Worm (Caenorhabditis elegans) whole organism, early embryonic: ENCODE data around the gene C44B11.6.

Experiments
- B0310.2 ChIP-seq: sonication (generic microtip); optimal IDR thresholded peaks from 2 replicates; lab custom pipeline; 2016; ENCODE audit warnings: mild to moderate bottlenecking, missing genetic modification characterization, missing compliant biosample characterization
- F13C5.2 ChIP-seq: sonication (generic microtip); optimal IDR thresholded peaks from 2 replicates; lab custom pipeline; 2017; ENCODE audit warnings: mild to moderate bottlenecking, missing genetic modification characterization, inconsistent platforms, missing compliant biosample characterization
- aly-1 ChIP-seq: sonication (generic microtip); optimal IDR thresholded peaks from 2 replicates; lab custom pipeline; 2016; ENCODE audit warnings: missing genetic modification characterization, missing compliant biosample characterization
- ama-1 ChIP-seq: fragments of 150-350 bp; optimal IDR thresholded peaks from 2 replicates; lab custom pipeline; 2014
- hmbx-1 ChIP-seq: sonication (generic microtip); optimal IDR thresholded peaks from 2 replicates; lab custom pipeline; 2016; ENCODE audit warnings: mild to moderate bottlenecking, missing genetic modification characterization, missing compliant biosample characterization
- hmg-4 ChIP-seq: fragments of 200-800 bp; sonication (Bioruptor generic); optimal IDR thresholded peaks from 2 replicates; lab custom pipeline; 2018; ENCODE audit warnings: mild to moderate bottlenecking, missing genetic modification characterization, missing compliant biosample characterization
- pes-1 ChIP-seq: fragments of 200-800 bp; sonication (Bioruptor generic); IDR thresholded peaks from 2 replicates; pipeline ENCODE4 v1.3.6; 2022; ENCODE audit warnings: missing genetic modification reagents, missing genetic modification characterization, missing compliant biosample characterization
- scrt-1 ChIP-seq: fragments of 200-800 bp; sonication (Bioruptor generic); IDR thresholded peaks from 2 replicates; pipeline ENCODE4 v1.3.6; 2022; ENCODE audit warnings: missing genetic modification characterization, missing compliant biosample characterization
- sea-1 ChIP-seq: fragments of 200-800 bp; sonication (Bioruptor generic); conservative IDR thresholded peaks from 2 replicates; pipeline ENCODE4 v1.3.6; 2022; ENCODE audit warnings: missing genetic modification characterization, missing compliant biosample characterization
- tbx-37 ChIP-seq: fragments of 200-800 bp; sonication (Bioruptor generic); conservative IDR thresholded peaks from 2 replicates; pipeline ENCODE4 v1.3.6; 2022; ENCODE audit warnings: missing genetic modification reagents, missing genetic modification characterization, missing compliant biosample characterization
- tra-4 ChIP-seq: sonication (generic microtip); optimal IDR thresholded peaks from 2 replicates; lab custom pipeline; 2017; ENCODE audit warnings: missing genetic modification characterization, missing compliant biosample characterization

- no peak for TF ChIP-seq hmg-4
- TF ChIP-seq ama-1 (lab: Kevin White, UChicago): no peak
- TF ChIP-seq tra-4 (tag; lab: Kevin White, UChicago): no peak
- no peak for TF ChIP-seq tbx-37 (GFP tag; lab: Robert Waterston, UW)
- TF ChIP-seq B0310.2 (tag; lab: Kevin White, UChicago): no peak
- TF ChIP-seq aly-1: no peak
- no peak for TF ChIP-seq pes-1 (GFP tag; lab: Robert Waterston, UW)
- no peak for TF ChIP-seq scrt-1 (GFP tag; lab: Robert Waterston, UW)
- no peak for TF ChIP-seq hmbx-1 (tag; lab: Kevin White, UChicago)
- no peak for TF ChIP-seq F13C5.2 (tag; lab: Kevin White, UChicago)
- no peak for TF ChIP-seq sea-1 (GFP tag; lab: Robert Waterston, UW)
Measured at ce11 chrIII:3152848-3153247, at the start of gene C44B11.6.
